Worm (Caenorhabditis elegans): ENCODE measurements around the gene sqv-2.

ce11 chrII:2865355-2865754, 28.8 kb downstream of the sqv-2 start:
- TF ChIP-seq W03F9.2 (tag; optimal IDR thresholded peaks at IDR 0.05) = no peak
- TF ChIP-seq him-1 (tag; optimal IDR thresholded peaks at IDR 0.05) = no peak
- TF ChIP-seq dao-5 (tag; optimal IDR thresholded peaks at IDR 0.05) = no peak

Data from whole organism, L4/young adult.